Fruit fly (Drosophila melanogaster) whole organism, wandering third instar larva: Measurements from ENCODE around the gene CG1113.

ENCODE experiments used
- CG9705 ChIP-seq: fragments of 200-800 bp; sonication (Bioruptor generic); optimal IDR thresholded peaks from 2 replicates; lab custom pipeline; 2018; ENCODE audit warnings: missing biosample characterization, mild to moderate bottlenecking, missing genetic modification characterization
- HLH106 ChIP-seq: fragments of 200-800 bp; optimal IDR thresholded peaks from 3 replicates; lab custom pipeline; 2019; ENCODE audit warnings: missing biosample characterization, mild to moderate bottlenecking, missing genetic modification characterization, moderate library complexity
- Hr78 ChIP-seq: fragments of >200 bp; optimal IDR thresholded peaks from 2 replicates; lab custom pipeline; 2017; ENCODE audit warnings: missing biosample characterization, missing genetic modification characterization
- dsf ChIP-seq: sonication (Bioruptor generic); optimal IDR thresholded peaks from 2 replicates; lab custom pipeline; 2016; ENCODE audit warnings: missing biosample characterization, missing genetic modification characterization, borderline replicate concordance
- fru ChIP-seq: fragments of 200-800 bp; sonication (Bioruptor generic); optimal IDR thresholded peaks from 3 replicates; lab custom pipeline; 2016; ENCODE audit warnings: missing biosample characterization, mild to moderate bottlenecking, missing genetic modification characterization
- h ChIP-seq: fragments of 200-800 bp; sonication (Bioruptor generic); optimal IDR thresholded peaks from 3 replicates; lab custom pipeline; 2016; ENCODE audit warnings: missing biosample characterization, mild to moderate bottlenecking, missing genetic modification characterization

DNA sequence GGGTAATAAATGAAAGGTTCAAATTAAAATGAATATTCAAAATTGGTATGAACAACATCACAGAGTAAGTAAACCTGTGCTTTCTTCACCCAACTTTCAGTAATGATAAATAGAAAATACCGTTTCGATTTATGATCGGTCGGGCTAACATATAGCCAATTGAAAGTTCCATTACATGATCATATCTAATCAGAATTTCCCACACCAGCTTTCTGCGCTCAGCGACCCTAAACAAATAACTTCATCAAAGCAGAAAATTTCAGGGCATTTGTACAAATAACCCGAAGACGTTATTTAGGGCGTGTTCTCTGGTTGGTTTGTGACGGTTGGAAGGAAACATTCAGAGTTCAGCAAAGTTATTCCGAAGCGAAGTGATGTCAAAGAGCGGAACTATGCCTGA lies 49.2 kb upstream of the CG1113 start:
- TF ChIP-seq h (GFP tag; lab: Kevin White, UChicago) (no peak), Hr78 (GFP tag; lab: Kevin White, UChicago) (no peak), dsf (GFP tag; lab: Kevin White, UChicago) (no peak), fru (GFP tag; lab: Kevin White, UChicago) (no peak), HLH106 (tag; lab: Kevin White, UChicago) (no peak), CG9705 (no peak)
